Worm (Caenorhabditis elegans) whole organism, midembryonic: Measurements from ENCODE around the gene flp-23.

Source experiments
- T22C8.4 ChIP-seq: fragments of 200-800 bp; sonication (Bioruptor generic); IDR thresholded peaks from 2 replicates; pipeline ENCODE4 v1.3.6; 2022; ENCODE audit warnings: missing genetic modification characterization, missing compliant biosample characterization
- tab-1 ChIP-seq: fragments of 200-800 bp; sonication (Bioruptor generic); IDR thresholded peaks from 2 replicates; pipeline ENCODE4 v1.3.6; 2022; ENCODE audit warnings: missing genetic modification characterization, missing compliant biosample characterization
- ztf-23 ChIP-seq: fragments of 200-800 bp; sonication (Bioruptor generic); IDR thresholded peaks from 2 replicates; pipeline ENCODE4 v1.3.6; 2022; ENCODE audit warnings: missing genetic modification reagents, missing genetic modification characterization, missing compliant biosample characterization

ce11 chrIII:8654400-8654980 lies 3.9 kb downstream of the flp-23 start:
- TF ChIP-seq ztf-23 (GFP tag; lab: Robert Waterston, UW) (no peak), tab-1 (no peak), T22C8.4 (no peak)
